Worm (Caenorhabditis elegans) whole organism, L4/young adult: ENCODE results near the gene cisd-1.

Experiments
- W03F9.2 ChIP-seq: fragments of 150-350 bp; optimal IDR thresholded peaks from 2 replicates; lab custom pipeline; 2014; ENCODE audit warnings: missing biosample characterization, missing genetic modification characterization
- dao-5 ChIP-seq: sonication (generic microtip); optimal IDR thresholded peaks from 2 replicates; lab custom pipeline; 2016; ENCODE audit warnings: missing genotype, missing genetic modification characterization, moderate library complexity, missing compliant biosample characterization
- him-1 ChIP-seq: sonication (generic microtip); optimal IDR thresholded peaks from 2 replicates; lab custom pipeline; 2016; ENCODE audit warnings: missing genotype, missing genetic modification reagents, missing genetic modification characterization, missing compliant biosample characterization

DNA sequence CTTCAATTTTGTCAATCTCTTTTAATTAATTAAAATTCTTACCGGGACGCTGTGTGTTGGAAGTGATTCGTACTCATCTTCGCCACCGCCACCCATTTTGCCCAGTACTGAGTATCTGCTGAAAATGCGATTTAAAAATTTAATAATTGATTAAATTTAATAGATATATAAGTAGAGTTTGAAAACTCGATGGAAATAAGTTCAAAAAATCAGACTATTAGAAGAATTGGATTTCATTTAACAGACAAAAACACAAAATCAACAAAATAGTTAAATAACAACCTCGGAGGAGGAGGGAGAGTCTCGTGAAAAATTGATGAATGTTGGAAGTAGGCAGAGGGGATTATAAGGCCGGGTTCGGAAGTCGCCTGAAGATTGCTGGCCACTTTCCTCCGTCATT, 2.5 kb upstream of the cisd-1 start, which contains the start of gene mfn-1:
- TF ChIP-seq W03F9.2, result no peak
- no peak for TF ChIP-seq him-1 (tag; lab: Kevin White, UChicago)
- no peak for TF ChIP-seq dao-5 (tag; lab: Kevin White, UChicago)
